Worm (Caenorhabditis elegans): ENCODE results near the gene R02D5.4.

Gene R02D5.4

ce11 chrV:14443471-14444015, 40.9 kb downstream of the R02D5.4 start:
- TF ChIP-seq tbx-7 (tag; optimal IDR thresholded peaks at IDR 0.05) (peak; percentile 25), ceh-31 (tag; optimal IDR thresholded peaks at IDR 0.05) (peak; percentile 83), C08G9.2 (tag; optimal IDR thresholded peaks at IDR 0.05) (peak; percentile 68), tbx-2 (tag; optimal IDR thresholded peaks at IDR 0.05) (peak; percentile 72), ceh-14 (tag; optimal IDR thresholded peaks at IDR 0.05) (peak; percentile 50), zip-5 (tag; optimal IDR thresholded peaks at IDR 0.05) (peak; percentile 23), ceh-2 (tag; optimal IDR thresholded peaks at IDR 0.05) (peak; percentile 45), fax-1 (tag; optimal IDR thresholded peaks at IDR 0.05) (peak; percentile 25), rnt-1 (tag; optimal IDR thresholded peaks at IDR 0.05) (peak; percentile 14), lim-6 (tag; optimal IDR thresholded peaks at IDR 0.05) (peak; percentile 50), dmd-4 (tag; optimal IDR thresholded peaks at IDR 0.05; ENCODE audit: borderline replicate concordance) (peak; percentile 34)

- TF ChIP-seq odd-2 (tag; optimal IDR thresholded peaks at IDR 0.05), result no peak
- no peak for TF ChIP-seq unc-55 (GFP tag; optimal IDR thresholded peaks at IDR 0.05)
- no peak for TF ChIP-seq dmd-4 (tag; optimal IDR thresholded peaks at IDR 0.05; ENCODE audit: borderline replicate concordance)
- no peak for TF ChIP-seq ets-4 (tag; optimal IDR thresholded peaks at IDR 0.05)
- TF ChIP-seq ama-1 (optimal IDR thresholded peaks at IDR 0.05), result no peak
- no peak for TF ChIP-seq ceh-9 (tag; optimal IDR thresholded peaks at IDR 0.05)
- no peak for TF ChIP-seq ceh-24 (tag; optimal IDR thresholded peaks at IDR 0.05)
- TF ChIP-seq nfya-1 (tag; optimal IDR thresholded peaks at IDR 0.05), result no peak
- no peak for TF ChIP-seq pag-3 (tag; optimal IDR thresholded peaks at IDR 0.05; ENCODE audit: borderline replicate concordance)
- no peak for TF ChIP-seq pax-1 (tag; optimal IDR thresholded peaks at IDR 0.05)
- no peak for TF ChIP-seq elt-4 (tag; optimal IDR thresholded peaks at IDR 0.05)
- TF ChIP-seq fkh-10 (GFP tag; optimal IDR thresholded peaks at IDR 0.05), result no peak
- TF ChIP-seq tbx-7 (tag; optimal IDR thresholded peaks at IDR 0.05), result no peak
- TF ChIP-seq pha-2 (tag; optimal IDR thresholded peaks at IDR 0.05), result no peak
- no peak for TF ChIP-seq ceh-22 (tag; optimal IDR thresholded peaks at IDR 0.05)
- no peak for TF ChIP-seq unc-42 (tag; optimal IDR thresholded peaks at IDR 0.05)
- no peak for TF ChIP-seq hlh-8 (tag; optimal IDR thresholded peaks at IDR 0.05)
Observed at ce11 chrV:14440841-14441240, 43.6 kb downstream of the R02D5.4 start, which contains the start of gene F23B12.4. TSS of gene F23B12.4 (plus strand) at chrV:14441141.

- no peak for TF ChIP-seq pag-3 (tag; optimal IDR thresholded peaks at IDR 0.05; ENCODE audit: borderline replicate concordance)
- no peak for TF ChIP-seq unc-55 (GFP tag; optimal IDR thresholded peaks at IDR 0.05)
Observed at ce11 chrV:14439236-14439635, 45.2 kb downstream of the R02D5.4 start.

- TF ChIP-seq hlh-8 (tag; optimal IDR thresholded peaks at IDR 0.05) (no peak), sox-2 (GFP tag; IDR thresholded peaks at IDR 0.05) (no peak), che-1 (tag; optimal IDR thresholded peaks at IDR 0.05) (no peak), ceh-24 (tag; optimal IDR thresholded peaks at IDR 0.05) (no peak)
Observed at ce11 chrV:14438099-14438739, 46.3 kb downstream of the R02D5.4 start.

ce11 chrV:14437355-14437754, 47.1 kb downstream of the R02D5.4 start:
- TF ChIP-seq pag-3 (tag; optimal IDR thresholded peaks at IDR 0.05; ENCODE audit: borderline replicate concordance), result no peak
- no peak for TF ChIP-seq nhr-232 (tag; optimal IDR thresholded peaks at IDR 0.05)
- no peak for TF ChIP-seq ets-4 (tag; optimal IDR thresholded peaks at IDR 0.05)
- no peak for TF ChIP-seq ztf-16 (tag; optimal IDR thresholded peaks at IDR 0.05)
- TF ChIP-seq hlh-30 (tag; optimal IDR thresholded peaks at IDR 0.05; ENCODE audit: insufficient read depth), result no peak
- no peak for TF ChIP-seq ceh-22 (tag; optimal IDR thresholded peaks at IDR 0.05)
- no peak for TF ChIP-seq hlh-13 (GFP tag; optimal IDR thresholded peaks at IDR 0.05)
- TF ChIP-seq K09A11.1 (tag; optimal IDR thresholded peaks at IDR 0.05; ENCODE audit: insufficient read depth), result no peak
- TF ChIP-seq pqm-1 (tag; optimal IDR thresholded peaks at IDR 0.05), result no peak
- TF ChIP-seq rnt-1 (tag; optimal IDR thresholded peaks at IDR 0.05), result no peak
- no peak for TF ChIP-seq ceh-34 (tag; optimal IDR thresholded peaks at IDR 0.05)
- TF ChIP-seq fkh-6 (tag; optimal IDR thresholded peaks at IDR 0.05), result no peak
- no peak for TF ChIP-seq K02D7.2 (tag; optimal IDR thresholded peaks at IDR 0.05)
- TF ChIP-seq ceh-48 (tag; optimal IDR thresholded peaks at IDR 0.05), result no peak
- TF ChIP-seq ceh-45 (GFP tag; IDR thresholded peaks at IDR 0.05), result no peak

Data from whole organism, late embryonic.